Worm (Caenorhabditis elegans) whole organism, young adult: ENCODE measurements around the gene phy-2.
A peak's percentile ranks its signal among the peaks of the same experiment; 100 is the strongest.

Source experiments
- F23B12.7 ChIP-seq: sonication (generic microtip); optimal IDR thresholded peaks from 2 replicates; lab custom pipeline; 2017; ENCODE audit warnings: missing genetic modification characterization, mild to moderate bottlenecking, missing compliant biosample characterization, antibody characterized with exemption, moderate library complexity; ENCODE audit not compliant: insufficient read depth
- F33H1.4 ChIP-seq: fragments of 200-800 bp; sonication (Bioruptor generic); IDR thresholded peaks from 2 replicates; pipeline ENCODE4 v1.3.6; 2022; ENCODE audit warnings: missing genetic modification reagents, missing genetic modification characterization, missing compliant biosample characterization
- F57C9.4 ChIP-seq: sonication (generic microtip); optimal IDR thresholded peaks from 2 replicates; lab custom pipeline; 2017; ENCODE audit warnings: mild to moderate bottlenecking, missing genetic modification characterization, missing compliant biosample characterization
- Y53F4B.3 ChIP-seq: fragments of 200-800 bp; sonication (Bioruptor generic); IDR thresholded peaks from 2 replicates; pipeline ENCODE4 v1.3.6; 2022; ENCODE audit warnings: missing genetic modification reagents, missing genetic modification characterization, missing compliant biosample characterization
- ama-1 ChIP-seq, 3 experiments: fragments of 150-350 bp in 1 of 3; sonication (generic microtip) in 2 of 3; optimal IDR thresholded peaks; 2 replicates each; lab custom pipeline; 2014 to 2018; ENCODE audit warnings: missing biosample characterization in 2 of 3, missing genetic modification characterization in 2 of 3, missing genetic modification reagents in 2 of 3
- aptf-3 ChIP-seq: fragments of 200-800 bp; sonication (Bioruptor generic); IDR thresholded peaks from 2 replicates; pipeline ENCODE4 v1.3.6; 2022; ENCODE audit warnings: missing genetic modification characterization, missing compliant biosample characterization
- attf-3 ChIP-seq: fragments of 200-800 bp; sonication (Bioruptor generic); conservative IDR thresholded peaks from 2 replicates; pipeline ENCODE4 v1.3.6; 2022; ENCODE audit warnings: missing genetic modification reagents, missing genetic modification characterization, missing compliant biosample characterization
- attf-5 ChIP-seq: fragments of 200-800 bp; sonication (Bioruptor generic); optimal IDR thresholded peaks from 2 replicates; lab custom pipeline; 2018; ENCODE audit warnings: mild to moderate bottlenecking, missing genetic modification characterization, missing compliant biosample characterization
- dpl-1 ChIP-seq: fragments of 150-350 bp; optimal IDR thresholded peaks from 2 replicates; lab custom pipeline; 2014; ENCODE audit warnings: missing biosample characterization, missing genetic modification reagents, missing genetic modification characterization
- efl-1 ChIP-seq: fragments of 150-350 bp; optimal IDR thresholded peaks from 2 replicates; lab custom pipeline; 2014; ENCODE audit warnings: missing biosample characterization, missing genetic modification reagents, missing genetic modification characterization
- him-1 ChIP-seq: sonication (generic microtip); optimal IDR thresholded peaks from 2 replicates; lab custom pipeline; 2016; ENCODE audit warnings: missing genotype, missing genetic modification reagents, missing genetic modification characterization, missing compliant biosample characterization
- hmg-20 ChIP-seq: fragments of 200-800 bp; sonication (Bioruptor generic); IDR thresholded peaks from 2 replicates; pipeline ENCODE4 v1.3.6; 2022; ENCODE audit warnings: missing genetic modification reagents, missing genetic modification characterization, missing compliant biosample characterization
- lin-35 ChIP-seq, 3 experiments: fragments of 150-350 bp in 2 of 3; sonication (generic microtip) in 1 of 3; optimal IDR thresholded peaks; 2 replicates each; lab custom pipeline; 2014 to 2018; ENCODE audit warnings: missing biosample characterization in 3 of 3, missing genetic modification characterization in 3 of 3, missing genetic modification reagents in 3 of 3
- lin-54 ChIP-seq: fragments of 200-800 bp; sonication (Bioruptor generic); optimal IDR thresholded peaks from 2 replicates; lab custom pipeline; 2018; ENCODE audit warnings: mild to moderate bottlenecking, missing genetic modification characterization, missing compliant biosample characterization
- lir-1 ChIP-seq: fragments of 200-800 bp; sonication (Bioruptor generic); conservative IDR thresholded peaks from 2 replicates; pipeline ENCODE4 v1.3.6; 2022; ENCODE audit warnings: missing genetic modification reagents, missing genetic modification characterization, missing compliant biosample characterization
- lsy-27 ChIP-seq: sonication (generic microtip); optimal IDR thresholded peaks from 2 replicates; lab custom pipeline; 2017; ENCODE audit warnings: missing genetic modification characterization, mild to moderate bottlenecking, missing compliant biosample characterization, antibody characterized with exemption, missing genotype, borderline replicate concordance; ENCODE audit not compliant: insufficient read depth
- madf-10 ChIP-seq: sonication (generic microtip); optimal IDR thresholded peaks from 2 replicates; lab custom pipeline; 2016; ENCODE audit warnings: mild to moderate bottlenecking, missing genetic modification characterization, missing compliant biosample characterization
- madf-6 ChIP-seq: fragments of 200-800 bp; sonication (Bioruptor generic); IDR thresholded peaks from 2 replicates; pipeline ENCODE4 v1.3.6; 2022; ENCODE audit warnings: missing genetic modification reagents, missing genetic modification characterization, missing compliant biosample characterization
- nfya-2 ChIP-seq: fragments of 200-800 bp; sonication (Bioruptor generic); IDR thresholded peaks from 2 replicates; pipeline ENCODE4 v1.3.6; 2022; ENCODE audit warnings: missing genetic modification reagents, missing genetic modification characterization, missing compliant biosample characterization
- nhr-80 ChIP-seq: sonication (generic microtip); optimal IDR thresholded peaks from 2 replicates; lab custom pipeline; 2016; ENCODE audit warnings: missing genetic modification characterization, missing compliant biosample characterization
- pha-4 ChIP-seq: fragments of 150-350 bp; sonication (generic microtip); optimal IDR thresholded peaks from 2 replicates; lab custom pipeline; 2014; ENCODE audit warnings: missing biosample characterization, missing genetic modification reagents, missing genetic modification characterization
- rcor-1 ChIP-seq: fragments of 200-800 bp; sonication (Bioruptor generic); IDR thresholded peaks from 2 replicates; pipeline ENCODE4 v1.3.6; 2022; ENCODE audit warnings: missing genetic modification reagents, missing genetic modification characterization, missing compliant biosample characterization
- repo-1 ChIP-seq: sonication (generic microtip); optimal IDR thresholded peaks from 2 replicates; lab custom pipeline; 2017; ENCODE audit warnings: mild to moderate bottlenecking, missing genetic modification characterization, missing compliant biosample characterization
- snpc-1.1 ChIP-seq: sonication (generic microtip); optimal IDR thresholded peaks from 2 replicates; lab custom pipeline; 2017; ENCODE audit warnings: missing genetic modification characterization, mild to moderate bottlenecking, missing compliant biosample characterization, antibody characterized with exemption, moderate library complexity, missing genotype, missing genetic modification reagents; ENCODE audit not compliant: insufficient read depth
- snpc-3.4 ChIP-seq: sonication (generic microtip); optimal IDR thresholded peaks from 2 replicates; lab custom pipeline; 2017; ENCODE audit warnings: missing genetic modification characterization, mild to moderate bottlenecking, missing compliant biosample characterization, antibody characterized with exemption, moderate library complexity, missing genotype, missing genetic modification reagents
- snpc-4 ChIP-seq, 5 experiments: fragments of 150-350 bp in 1 of 5; sonication (generic microtip) in 4 of 5; optimal IDR thresholded peaks; 2 replicates each; lab custom pipeline; 2014 to 2018; ENCODE audit warnings: missing genetic modification characterization in 5 of 5, missing biosample characterization in 3 of 5, antibody characterized with exemption in 2 of 5, mild to moderate bottlenecking in 2 of 5, missing compliant biosample characterization in 2 of 5, missing genotype in 2 of 5, moderate library complexity in 2 of 5, missing genetic modification reagents in 1 of 5
- somi-1 ChIP-seq: fragments of 200-800 bp; sonication (Bioruptor generic); optimal IDR thresholded peaks from 2 replicates; lab custom pipeline; 2018; ENCODE audit warnings: mild to moderate bottlenecking, missing genetic modification characterization, missing compliant biosample characterization
- sptf-2 ChIP-seq: fragments of 200-800 bp; sonication (Bioruptor generic); optimal IDR thresholded peaks from 2 replicates; lab custom pipeline; 2018; ENCODE audit warnings: mild to moderate bottlenecking, missing genetic modification characterization, missing compliant biosample characterization
- tbp1 ChIP-seq: fragments of 200-800 bp; sonication (Bioruptor generic); optimal IDR thresholded peaks from 2 replicates; lab custom pipeline; 2018; ENCODE audit warnings: mild to moderate bottlenecking, missing genetic modification characterization, missing compliant biosample characterization
- ztf-6 ChIP-seq: fragments of 200-800 bp; sonication (Bioruptor generic); IDR thresholded peaks from 2 replicates; pipeline ENCODE4 v1.3.6; 2022; ENCODE audit warnings: missing genetic modification reagents, missing genetic modification characterization, missing compliant biosample characterization

phy-2 gene

DNA sequence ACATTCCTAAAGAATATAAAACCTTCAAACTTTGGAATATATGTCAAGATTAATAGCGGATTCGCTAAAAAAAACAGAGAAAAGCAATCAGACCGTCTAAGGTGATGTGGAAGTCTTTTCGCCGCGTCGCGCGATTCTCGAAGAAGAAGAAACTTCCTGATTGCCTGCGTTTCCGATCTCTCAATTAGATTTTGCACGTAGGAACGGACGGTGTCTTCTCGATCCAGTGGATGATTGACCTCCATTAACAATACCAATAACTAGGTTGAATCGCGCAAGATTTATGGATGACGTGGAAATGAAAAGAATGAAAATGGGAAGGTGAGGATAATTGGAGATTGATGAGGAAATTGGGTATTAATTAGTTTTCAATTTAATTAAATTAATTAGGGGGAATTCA lies 1.4 kb upstream of the phy-2 start:
- TF ChIP-seq rcor-1 (no peak), ama-1 (optimal IDR thresholded peaks at IDR 0.05; lab: Kevin White, UChicago) (peak; percentile 20), ama-1 (GFP tag; optimal IDR thresholded peaks at IDR 0.05; lab: Kevin White, UChicago) (no peak)

DNA sequence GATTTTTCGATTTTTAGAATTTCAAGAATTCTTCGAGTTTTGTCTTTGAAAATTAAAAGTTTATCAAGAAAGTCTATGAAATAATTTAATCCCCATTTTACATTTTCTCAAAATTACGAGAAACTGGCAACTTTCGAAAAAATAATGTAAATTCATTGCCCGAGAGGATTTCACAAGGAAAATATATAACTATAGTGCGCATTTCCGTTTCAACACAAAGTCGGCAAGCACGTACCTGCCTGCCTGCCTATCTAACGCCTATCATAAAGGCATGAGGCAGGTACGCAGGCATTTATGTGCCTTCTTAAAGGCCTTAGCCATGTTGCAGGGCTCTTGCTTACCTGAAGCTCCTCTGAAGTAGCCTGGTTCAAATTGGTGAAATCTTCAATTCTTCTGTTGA lies 3.0 kb downstream of the phy-2 start:
- TF ChIP-seq repo-1 (tag; lab: Kevin White, UChicago) (no peak), somi-1 (GFP tag; lab: Kevin White, UChicago) (no peak), nfya-2 (no peak), madf-6 (no peak), pha-4 (tag; lab: Kevin White, UChicago) (no peak), F33H1.4 (GFP tag; lab: Robert Waterston, UW) (no peak), F57C9.4 (tag; lab: Kevin White, UChicago) (no peak), tbp1 (GFP tag; lab: Kevin White, UChicago) (no peak), nhr-80 (tag; lab: Kevin White, UChicago) (no peak), ztf-6 (GFP tag; lab: Robert Waterston, UW) (no peak), rcor-1 (no peak), hmg-20 (GFP tag; lab: Robert Waterston, UW) (no peak), snpc-1.1 (no peak)

DNA sequence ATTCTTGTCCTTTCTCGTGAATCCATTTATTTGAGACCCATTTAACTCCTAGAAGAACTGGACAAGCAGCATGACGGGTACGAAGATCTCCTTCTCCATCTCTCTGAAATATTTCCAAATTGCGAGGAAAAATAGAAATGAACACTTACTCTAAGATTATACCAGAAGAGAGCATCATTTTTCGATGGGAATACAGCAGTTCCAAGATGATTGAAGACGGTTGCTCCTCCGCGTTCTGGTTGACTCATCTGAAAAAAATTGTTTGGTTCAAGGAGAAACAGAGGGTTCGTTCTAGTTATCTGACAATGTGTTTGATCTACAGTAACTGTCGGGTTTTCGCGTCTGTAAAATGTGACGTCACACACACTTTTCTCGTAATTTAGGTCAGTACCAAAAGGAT lies 4.5 kb downstream of the phy-2 start:
- TF ChIP-seq aptf-3 (GFP tag; lab: Robert Waterston, UW) (no peak), sptf-2 (GFP tag; lab: Kevin White, UChicago) (no peak), dpl-1 (GFP tag; lab: Kevin White, UChicago) (no peak), repo-1 (tag; lab: Kevin White, UChicago) (no peak), Y53F4B.3 (GFP tag; lab: Robert Waterston, UW) (no peak), lsy-27 (tag; lab: Kevin White, UChicago) (no peak), lir-1 (GFP tag; lab: Robert Waterston, UW) (no peak), attf-5 (GFP tag; lab: Kevin White, UChicago) (no peak)

DNA sequence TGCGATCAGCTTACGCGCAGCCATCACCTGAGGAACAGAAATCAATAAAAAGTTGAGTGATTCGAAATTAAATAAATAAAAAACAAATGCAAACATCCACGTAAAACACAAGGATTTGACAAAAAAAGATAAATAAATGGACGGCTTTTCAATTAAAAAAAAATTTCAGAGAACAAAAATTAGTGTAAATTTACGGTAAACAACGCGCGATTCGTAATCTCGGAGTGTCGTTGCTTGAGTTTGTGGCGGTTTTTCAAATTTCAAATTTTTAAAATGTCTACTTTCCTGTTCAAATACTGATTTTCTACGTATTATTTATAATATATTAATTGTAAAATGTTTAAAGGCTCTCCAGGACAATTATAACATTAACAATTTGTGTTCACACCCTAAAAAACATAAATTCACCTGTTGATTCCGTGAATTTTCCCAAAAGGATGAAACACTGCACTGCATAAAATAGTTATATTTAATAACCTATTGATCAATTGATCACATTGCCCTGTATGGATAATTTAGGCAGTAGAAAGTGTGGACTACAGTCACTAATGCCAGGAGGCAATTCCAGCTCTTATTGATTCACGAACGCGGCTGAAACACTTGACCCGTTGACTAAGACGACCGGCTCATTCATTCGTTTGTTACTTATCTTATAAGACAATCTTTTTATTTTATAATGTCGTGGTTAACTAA lies 6.7 kb downstream of the phy-2 start, which contains the start of the genes marb-1 and F35G2.3:
Gene marb-1 (minus strand): TSS at position 27 of the 693 bp plus-strand sequence.
Gene F35G2.3 (plus strand): TSS at position 643 of the 693 bp plus-strand sequence.
- peak in 1 of 3 experiments; percentile 77 for TF ChIP-seq lin-35 (GFP tag; optimal IDR thresholded peaks at IDR 0.05; lab: Kevin White, UChicago)
- no peak for TF ChIP-seq snpc-1.1
- TF ChIP-seq lin-54 (GFP tag; lab: Kevin White, UChicago) = peak; percentile 67
- TF ChIP-seq him-1 = peak; percentile 15
- peak; percentile 28 for TF ChIP-seq pha-4 (tag; lab: Kevin White, UChicago)
- TF ChIP-seq F23B12.7 (tag; lab: Kevin White, UChicago) = peak; percentile 11
- TF ChIP-seq dpl-1 (GFP tag; lab: Kevin White, UChicago) = peak; percentile 1
- TF ChIP-seq snpc-3.4 (tag; lab: Kevin White, UChicago) = peak; percentile 3
- no peak for TF ChIP-seq madf-10 (tag; lab: Kevin White, UChicago)
- peak; percentile 62 for TF ChIP-seq efl-1 (GFP tag; lab: Kevin White, UChicago)
- TF ChIP-seq Y53F4B.3 (GFP tag; lab: Robert Waterston, UW) = no peak
- no peak for TF ChIP-seq snpc-4 (GFP tag; optimal IDR thresholded peaks at IDR 0.05; lab: Kevin White, UChicago)
- peak in 2 of 4 experiments; percentile 8 to 27 for TF ChIP-seq snpc-4 (tag; optimal IDR thresholded peaks at IDR 0.05; lab: Kevin White, UChicago)
- peak; percentile 96 for TF ChIP-seq attf-3 (GFP tag; lab: Robert Waterston, UW)
